Fruit fly (Drosophila melanogaster): Measurements from ENCODE around the gene Kr-h2.

DNA sequence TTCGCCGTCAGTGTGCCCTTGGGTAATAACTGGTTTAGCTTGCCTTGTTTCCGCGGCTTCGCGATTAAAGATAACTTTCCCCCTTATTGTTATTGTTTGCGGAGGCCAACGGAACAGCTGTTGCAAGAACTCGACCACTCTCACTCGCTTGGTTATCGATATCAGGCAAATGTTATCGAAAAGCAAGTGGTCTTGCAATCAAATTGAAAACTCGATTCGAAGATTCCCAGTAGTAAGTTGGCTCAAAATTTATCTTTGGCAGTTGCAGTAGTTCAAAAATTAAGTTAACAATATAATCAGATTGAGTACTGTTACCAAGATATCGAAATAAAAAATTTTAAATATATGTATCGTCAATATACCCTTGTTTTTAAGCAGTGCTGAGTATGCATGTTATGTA, 5.0 kb upstream of the Kr-h2 start, which contains the start of the genes Fbw5 and CG9147:
- TF ChIP-seq Sin3A (optimal IDR thresholded peaks at IDR 0.05) (no peak), psq (optimal IDR thresholded peaks at IDR 0.05) (no peak), ttk (optimal IDR thresholded peaks at IDR 0.05) (no peak), h (optimal IDR thresholded peaks at IDR 0.05) (no peak)

Data from Kc167 (cell line).